Fruit fly (Drosophila melanogaster) whole organism, prepupa: ENCODE results near the gene CG11593.

Experiments
- Blimp-1 ChIP-seq: fragments of 200-800 bp; sonication (Bioruptor generic); optimal IDR thresholded peaks from 3 replicates; lab custom pipeline; 2017; ENCODE audit warnings: missing biosample characterization, missing genetic modification characterization, mild to moderate bottlenecking, moderate library complexity, missing genetic modification reagents
- CG10631 ChIP-seq: fragments of 200-800 bp; sonication (Bioruptor generic); optimal IDR thresholded peaks from 2 replicates; lab custom pipeline; 2016; ENCODE audit warnings: missing biosample characterization, missing genetic modification characterization
- CG10669 ChIP-seq: fragments of 200-800 bp; sonication (Bioruptor generic); optimal IDR thresholded peaks from 3 replicates; lab custom pipeline; 2018; ENCODE audit warnings: missing biosample characterization, mild to moderate bottlenecking, missing genetic modification characterization, moderate library complexity
- CG11294 ChIP-seq: fragments of 200-800 bp; sonication (Bioruptor generic); IDR thresholded peaks from 2 replicates; pipeline ENCODE4 v1.3.6; 2022; ENCODE audit warnings: missing biosample characterization, missing genetic modification characterization
- CG11762 ChIP-seq: fragments of 200-800 bp; sonication (Bioruptor generic); optimal IDR thresholded peaks from 3 replicates; lab custom pipeline; 2016; ENCODE audit warnings: missing biosample characterization, missing genetic modification characterization; ENCODE audit not compliant: insufficient read depth
- CG15336 ChIP-seq: fragments of 200-800 bp; sonication (Bioruptor generic); IDR thresholded peaks from 2 replicates; pipeline ENCODE4 v1.3.6; 2022; ENCODE audit warnings: missing biosample characterization, missing genetic modification characterization
- CG1621 ChIP-seq: fragments of 200-800 bp; sonication (Bioruptor generic); optimal IDR thresholded peaks from 3 replicates; lab custom pipeline; 2018; ENCODE audit warnings: missing biosample characterization, mild to moderate bottlenecking, missing genetic modification characterization
- CG16779 ChIP-seq: fragments of 200-800 bp; sonication (Bioruptor generic); optimal IDR thresholded peaks from 3 replicates; lab custom pipeline; 2017; ENCODE audit warnings: missing biosample characterization, mild to moderate bottlenecking, missing genetic modification characterization
- CG3032 ChIP-seq: fragments of 200-800 bp; optimal IDR thresholded peaks from 2 replicates; lab custom pipeline; 2019; ENCODE audit warnings: missing biosample characterization, mild to moderate bottlenecking, missing genetic modification characterization, moderate library complexity
- CG31627 ChIP-seq: fragments of 200-800 bp; sonication (Bioruptor generic); optimal IDR thresholded peaks from 3 replicates; lab custom pipeline; 2016; ENCODE audit warnings: missing biosample characterization, missing genetic modification characterization
- CG32006 ChIP-seq: fragments of 200-800 bp; sonication (Bioruptor generic); optimal IDR thresholded peaks from 3 replicates; lab custom pipeline; 2017; ENCODE audit warnings: missing biosample characterization, mild to moderate bottlenecking, missing genetic modification characterization
- CG34406 ChIP-seq: fragments of 200-800 bp; sonication (Bioruptor generic); optimal IDR thresholded peaks from 3 replicates; lab custom pipeline; 2016; ENCODE audit warnings: missing biosample characterization, missing genetic modification characterization
- CG3919 ChIP-seq: fragments of 200-800 bp; sonication (Bioruptor generic); optimal IDR thresholded peaks from 3 replicates; lab custom pipeline; 2016; ENCODE audit warnings: missing biosample characterization, missing genetic modification characterization
- CG4318 ChIP-seq: fragments of 200-800 bp; sonication (Bioruptor generic); optimal IDR thresholded peaks from 3 replicates; lab custom pipeline; 2017; ENCODE audit warnings: missing biosample characterization, mild to moderate bottlenecking, missing genetic modification characterization
- CG6163 ChIP-seq: fragments of 200-800 bp; sonication (Bioruptor generic); IDR thresholded peaks from 3 replicates; pipeline ENCODE4 v1.3.6; 2022; ENCODE audit warnings: missing biosample characterization, missing genetic modification characterization
- CG6276 ChIP-seq: fragments of 200-800 bp; sonication (Bioruptor generic); optimal IDR thresholded peaks from 2 replicates; lab custom pipeline; 2017; ENCODE audit warnings: missing biosample characterization, mild to moderate bottlenecking, missing genetic modification characterization
- CG6792 ChIP-seq: fragments of 200-800 bp; sonication (Bioruptor generic); optimal IDR thresholded peaks from 3 replicates; lab custom pipeline; 2016; ENCODE audit warnings: missing biosample characterization, missing genetic modification characterization
- CG6808 ChIP-seq: fragments of 200-800 bp; sonication (Bioruptor generic); optimal IDR thresholded peaks from 3 replicates; lab custom pipeline; 2017; ENCODE audit warnings: missing biosample characterization, missing genetic modification characterization, mild to moderate bottlenecking, moderate library complexity, missing genetic modification reagents
- CG7368 ChIP-seq: fragments of 200-800 bp; sonication (Bioruptor generic); optimal IDR thresholded peaks from 3 replicates; lab custom pipeline; 2016; ENCODE audit warnings: missing biosample characterization, missing genetic modification characterization
- CG8119 ChIP-seq: fragments of 200-800 bp; sonication (Bioruptor generic); IDR thresholded peaks from 3 replicates; pipeline ENCODE4 v1.3.6; 2022; ENCODE audit warnings: missing biosample characterization, missing genetic modification characterization
- CG8632 ChIP-seq: fragments of 200-800 bp; sonication (Bioruptor generic); optimal IDR thresholded peaks from 3 replicates; lab custom pipeline; 2016; ENCODE audit warnings: missing biosample characterization, missing genetic modification characterization
- CG9139 ChIP-seq: fragments of 200-800 bp; sonication (Bioruptor generic); optimal IDR thresholded peaks from 3 replicates; lab custom pipeline; 2017; ENCODE audit warnings: missing biosample characterization, mild to moderate bottlenecking, missing genetic modification characterization
- Eip75B ChIP-seq: fragments of 200-800 bp; sonication (Bioruptor generic); optimal IDR thresholded peaks from 3 replicates; lab custom pipeline; 2016; ENCODE audit warnings: missing biosample characterization, missing genetic modification characterization
- Eip78C ChIP-seq: fragments of 200-800 bp; sonication (Bioruptor generic); peaks from one replicate; lab custom pipeline; 2016; ENCODE audit warnings: missing biosample characterization, missing genetic modification characterization
- Eip93F ChIP-seq: fragments of 200-800 bp; sonication (Bioruptor generic); optimal IDR thresholded peaks from 2 replicates; lab custom pipeline; 2016; ENCODE audit warnings: missing biosample characterization, mild to moderate bottlenecking, missing genetic modification characterization
- Ets96B ChIP-seq: fragments of 200-800 bp; optimal IDR thresholded peaks from 2 replicates; lab custom pipeline; 2019; ENCODE audit warnings: missing biosample characterization, mild to moderate bottlenecking, missing genetic modification characterization, moderate library complexity
- Gug ChIP-seq: fragments of 200-800 bp; sonication (Bioruptor generic); IDR thresholded peaks from 2 replicates; pipeline ENCODE4 v1.3.6; 2022; ENCODE audit warnings: missing biosample characterization, missing genetic modification characterization
- Hr39 ChIP-seq: fragments of 200-800 bp; sonication (Bioruptor generic); optimal IDR thresholded peaks from 2 replicates; lab custom pipeline; 2016; ENCODE audit warnings: missing biosample characterization, missing genetic modification characterization
- Hr4 ChIP-seq: fragments of 200-800 bp; sonication (Bioruptor generic); optimal IDR thresholded peaks from 3 replicates; lab custom pipeline; 2016; ENCODE audit warnings: missing biosample characterization, missing genetic modification characterization
- Met ChIP-seq: fragments of 200-800 bp; sonication (Bioruptor generic); optimal IDR thresholded peaks from 3 replicates; lab custom pipeline; 2016; ENCODE audit warnings: missing biosample characterization, missing genetic modification characterization
- OdsH ChIP-seq: fragments of 200-800 bp; sonication (Bioruptor generic); optimal IDR thresholded peaks from 3 replicates; lab custom pipeline; 2016; ENCODE audit warnings: missing biosample characterization, missing genetic modification characterization
- Smox ChIP-seq: fragments of 200-800 bp; sonication (Bioruptor generic); optimal IDR thresholded peaks from 3 replicates; lab custom pipeline; 2016; ENCODE audit warnings: missing biosample characterization, missing genetic modification characterization
- Sox102F ChIP-seq: fragments of 200-800 bp; sonication (Bioruptor generic); optimal IDR thresholded peaks from 2 replicates; lab custom pipeline; 2016; ENCODE audit warnings: missing biosample characterization, mild to moderate bottlenecking, missing genetic modification characterization
- Sox14 ChIP-seq: fragments of 200-800 bp; sonication (Bioruptor generic); optimal IDR thresholded peaks from 3 replicates; lab custom pipeline; 2016; ENCODE audit warnings: missing biosample characterization, missing genetic modification characterization
- Sox15 ChIP-seq: fragments of 200-800 bp; sonication (Bioruptor generic); optimal IDR thresholded peaks from 3 replicates; lab custom pipeline; 2016; ENCODE audit warnings: missing biosample characterization, missing genetic modification characterization
- achi ChIP-seq: fragments of 200-800 bp; sonication (Bioruptor generic); optimal IDR thresholded peaks from 3 replicates; lab custom pipeline; 2016; ENCODE audit warnings: missing biosample characterization, missing genetic modification characterization
- acj6 ChIP-seq: fragments of 200-800 bp; sonication (Bioruptor generic); optimal IDR thresholded peaks from 3 replicates; lab custom pipeline; 2016; ENCODE audit warnings: missing biosample characterization, missing genetic modification characterization
- cyc ChIP-seq: fragments of 200-800 bp; sonication (Bioruptor generic); optimal IDR thresholded peaks from 3 replicates; lab custom pipeline; 2016; ENCODE audit warnings: missing biosample characterization, missing genetic modification characterization
- dac ChIP-seq: fragments of 200-800 bp; sonication (Bioruptor generic); optimal IDR thresholded peaks from 2 replicates; lab custom pipeline; 2017; ENCODE audit warnings: missing biosample characterization, mild to moderate bottlenecking, missing genetic modification characterization
- dsx ChIP-seq: fragments of 200-800 bp; optimal IDR thresholded peaks from 3 replicates; lab custom pipeline; 2019; ENCODE audit warnings: missing biosample characterization, mild to moderate bottlenecking, missing genetic modification characterization, moderate library complexity; ENCODE audit not compliant: poor library complexity, severe bottlenecking
- eg ChIP-seq: fragments of 200-800 bp; sonication (Bioruptor generic); IDR thresholded peaks from 3 replicates; pipeline ENCODE4 v1.3.6; 2022; ENCODE audit warnings: missing biosample characterization, missing genetic modification characterization
- fd59A ChIP-seq: fragments of 200-800 bp; sonication (Bioruptor generic); optimal IDR thresholded peaks from 2 replicates; lab custom pipeline; 2017; ENCODE audit warnings: missing biosample characterization, mild to moderate bottlenecking, missing genetic modification characterization, missing genetic modification reagents
- fkh ChIP-seq: fragments of 200-800 bp; sonication (Bioruptor generic); optimal IDR thresholded peaks from 3 replicates; lab custom pipeline; 2017; ENCODE audit warnings: missing biosample characterization, mild to moderate bottlenecking, missing genetic modification characterization, moderate library complexity
- lz ChIP-seq: fragments of 200-800 bp; sonication (Bioruptor generic); optimal IDR thresholded peaks from 3 replicates; lab custom pipeline; 2016; ENCODE audit warnings: missing biosample characterization, missing genetic modification characterization
- pdm3 ChIP-seq: fragments of 200-800 bp; sonication (Bioruptor generic); optimal IDR thresholded peaks from 3 replicates; lab custom pipeline; 2016; ENCODE audit warnings: missing biosample characterization, missing genetic modification characterization
- salr ChIP-seq, 2 experiments: fragments of 200-800 bp; sonication (Bioruptor generic); optimal IDR thresholded peaks; 3 replicates each; lab custom pipeline; 2016 to 2018; ENCODE audit warnings: missing biosample characterization in 2 of 2, missing genetic modification characterization in 2 of 2, mild to moderate bottlenecking in 1 of 2
- ss ChIP-seq, 2 experiments: fragments of 200-800 bp; sonication (Bioruptor generic); optimal IDR thresholded peaks; 2 replicates in 1 of 2; 3 replicates in 1 of 2; lab custom pipeline; 2017 to 2018; ENCODE audit warnings: mild to moderate bottlenecking in 2 of 2, missing biosample characterization in 2 of 2, missing genetic modification characterization in 2 of 2, moderate library complexity in 1 of 2
- svp ChIP-seq: fragments of 200-800 bp; sonication (Bioruptor generic); peaks from one replicate; lab custom pipeline; 2016; ENCODE audit warnings: missing biosample characterization, missing genetic modification characterization
- topi ChIP-seq: fragments of 200-800 bp; sonication (Bioruptor generic); optimal IDR thresholded peaks from 3 replicates; lab custom pipeline; 2016; ENCODE audit warnings: missing biosample characterization, missing genetic modification characterization
- vri ChIP-seq: fragments of 200-800 bp; sonication (Bioruptor generic); optimal IDR thresholded peaks from 3 replicates; lab custom pipeline; 2016; ENCODE audit warnings: missing biosample characterization, mild to moderate bottlenecking, missing genetic modification characterization

CG11593 gene

dm6 chr3L:4016754-4017153 lies 23.5 kb downstream of the CG11593 start:
- TF ChIP-seq cyc (no peak), Smox (GFP tag; lab: Kevin White, UChicago) (no peak), CG11294 (GFP tag; lab: Robert Waterston, UW) (no peak), CG6163 (GFP tag; lab: Robert Waterston, UW) (peak; percentile 68; the same call in 2 of the 3 replicates), CG3919 (GFP tag; lab: Kevin White, UChicago) (peak; percentile 55), CG11762 (GFP tag; lab: Kevin White, UChicago) (no peak), Sox14 (GFP tag; lab: Kevin White, UChicago) (no peak), svp (GFP tag; lab: Kevin White, UChicago) (no peak), CG3032 (tag; lab: Kevin White, UChicago) (peak; percentile 16), fd59A (GFP tag; lab: Kevin White, UChicago) (peak; percentile 15), CG6808 (no peak), acj6 (peak; percentile 14), CG10631 (peak; percentile 17), Hr39 (GFP tag; lab: Kevin White, UChicago) (peak; percentile 23), CG32006 (peak; percentile 38), CG8632 (GFP tag; lab: Kevin White, UChicago) (no peak), CG4318 (GFP tag; lab: Kevin White, UChicago) (peak; percentile 12), Sox102F (no peak), CG31627 (GFP tag; lab: Kevin White, UChicago) (peak; percentile 11), fkh (GFP tag; lab: Kevin White, UChicago) (no peak), Eip75B (GFP tag; lab: Kevin White, UChicago) (no peak), Sox15 (GFP tag; lab: Kevin White, UChicago) (no peak), CG9139 (no peak), CG34406 (no peak), ss (GFP tag; optimal IDR thresholded peaks at IDR 0.05; lab: Kevin White, UChicago) (no peak), CG16779 (no peak), vri (GFP tag; lab: Kevin White, UChicago) (no peak), Hr4 (peak; percentile 45), CG10669 (GFP tag; lab: Kevin White, UChicago) (peak; percentile 24), Gug (peak; percentile 27; the same call in 1 of the 2 replicates), eg (GFP tag; lab: Robert Waterston, UW) (peak; percentile 61; the same call in 2 of the 3 replicates), Eip93F (GFP tag; lab: Kevin White, UChicago) (no peak), topi (GFP tag; lab: Kevin White, UChicago) (no peak), CG15336 (GFP tag; lab: Robert Waterston, UW) (peak; percentile 40), dsx (GFP tag; lab: Kevin White, UChicago) (no peak), lz (GFP tag; lab: Kevin White, UChicago) (no peak), salr (GFP tag; optimal IDR thresholded peaks at IDR 0.05; lab: Kevin White, UChicago) (no peak), dac (GFP tag; lab: Kevin White, UChicago) (no peak), OdsH (GFP tag; lab: Kevin White, UChicago) (peak; percentile 24), achi (GFP tag; lab: Kevin White, UChicago) (peak; percentile 15), Met (GFP tag; lab: Kevin White, UChicago) (no peak), Blimp-1 (no peak), CG6276 (GFP tag; lab: Kevin White, UChicago) (no peak), Ets96B (tag; lab: Kevin White, UChicago) (no peak), CG8119 (GFP tag; lab: Robert Waterston, UW) (peak; percentile 59; the same call in 2 of the 3 replicates), CG1621 (tag; lab: Kevin White, UChicago) (no peak), CG6792 (GFP tag; lab: Kevin White, UChicago) (no peak), CG7368 (GFP tag; lab: Kevin White, UChicago) (no peak), Eip78C (GFP tag; lab: Kevin White, UChicago) (peak; percentile 70), pdm3 (GFP tag; lab: Kevin White, UChicago) (peak; percentile 11)
